Fruit fly (Drosophila melanogaster) whole organism: Measurements from ENCODE around the gene NPFR.

Experiments
- CG8478 ChIP-seq: fragments of >200 bp; optimal IDR thresholded peaks from 2 replicates; lab custom pipeline; 2018; ENCODE audit warnings: inconsistent platforms
- Dll ChIP-seq: fragments of >200 bp; optimal IDR thresholded peaks from 2 replicates; lab custom pipeline; 2017
- EcR ChIP-seq, 2 experiments: fragments of >200 bp; optimal IDR thresholded peaks; 2 replicates each; lab custom pipeline; 2017; ENCODE audit warnings: missing biosample characterization in 2 of 2, missing genetic modification characterization in 2 of 2, missing genetic modification reagents in 2 of 2
- psq ChIP-seq: fragments of >200 bp; optimal IDR thresholded peaks from 2 replicates; lab custom pipeline; 2017
- usp ChIP-seq: fragments of >200 bp; optimal IDR thresholded peaks from 2 replicates; lab custom pipeline; 2017; ENCODE audit warnings: missing biosample characterization, missing genetic modification characterization, mixed read lengths

- no peak for TF ChIP-seq EcR (GFP tag; optimal IDR thresholded peaks at IDR 0.05; lab: Kevin White, UChicago)
- no peak for TF ChIP-seq Dll (lab: Kevin White, UChicago)
- TF ChIP-seq CG8478 (lab: Kevin White, UChicago): no peak
- no peak for TF ChIP-seq psq (lab: Kevin White, UChicago)
- TF ChIP-seq usp (GFP tag; lab: Kevin White, UChicago): no peak
Observed at dm6 chr3R:6226156-6226555, 39.0 kb downstream of the NPFR start.
